Fruit fly (Drosophila melanogaster) whole organism, embryonic: ENCODE results near the gene CG34287.

Experiments
- Abd-B ChIP-seq: fragments of 200-800 bp; sonication (Bioruptor generic); optimal IDR thresholded peaks from 2 replicates; lab custom pipeline; 2018; ENCODE audit warnings: missing biosample characterization, mild to moderate bottlenecking, missing genetic modification characterization, moderate library complexity
- Adf1 ChIP-seq: fragments of 200-800 bp; sonication (Bioruptor generic); IDR thresholded peaks from 2 replicates; pipeline ENCODE4 v1.3.6; 2022; ENCODE audit warnings: missing biosample characterization, missing genetic modification characterization
- Awh ChIP-seq: fragments of 200-800 bp; sonication (Bioruptor generic); IDR thresholded peaks from 2 replicates; pipeline ENCODE4, ENCODE4 v1.3.6; 2022; ENCODE audit warnings: missing biosample characterization, missing genetic modification characterization
- CG12155 ChIP-seq: fragments of 200-800 bp; sonication (Bioruptor generic); optimal IDR thresholded peaks from 3 replicates; lab custom pipeline; 2016; ENCODE audit warnings: missing biosample characterization, missing genetic modification characterization
- CG12391 ChIP-seq: fragments of 200-800 bp; sonication (Bioruptor generic); optimal IDR thresholded peaks from 3 replicates; lab custom pipeline; 2018; ENCODE audit warnings: missing biosample characterization, mild to moderate bottlenecking, missing genetic modification characterization, moderate library complexity
- CG12659 ChIP-seq: fragments of 200-800 bp; sonication (Bioruptor generic); optimal IDR thresholded peaks from 3 replicates; lab custom pipeline; 2017; ENCODE audit warnings: mild to moderate bottlenecking, missing biosample characterization, missing genetic modification reagents, missing genetic modification characterization
- CG12942 ChIP-seq: fragments of 200-800 bp; sonication (Bioruptor generic); optimal IDR thresholded peaks from 3 replicates; lab custom pipeline; 2016; ENCODE audit warnings: missing biosample characterization, missing genetic modification characterization
- CG1602 ChIP-seq: fragments of 200-800 bp; sonication (Bioruptor generic); optimal IDR thresholded peaks from 3 replicates; lab custom pipeline; 2016; ENCODE audit warnings: missing biosample characterization, missing genetic modification characterization
- CG18599 ChIP-seq: fragments of 200-800 bp; sonication (Bioruptor generic); optimal IDR thresholded peaks from 3 replicates; lab custom pipeline; 2017; ENCODE audit warnings: missing biosample characterization, missing genetic modification characterization, mild to moderate bottlenecking, moderate library complexity, missing genetic modification reagents
- CG33213 ChIP-seq: fragments of 200-800 bp; sonication (Bioruptor generic); optimal IDR thresholded peaks from 3 replicates; lab custom pipeline; 2016; ENCODE audit warnings: missing biosample characterization, missing genetic modification characterization
- CG34224 ChIP-seq: fragments of 200-800 bp; sonication (Bioruptor generic); IDR thresholded peaks from 3 replicates; pipeline ENCODE4 v1.3.6; 2022; ENCODE audit warnings: missing biosample characterization, missing genetic modification characterization; ENCODE audit not compliant: partially characterized antibody
- CG43689 ChIP-seq: fragments of 200-800 bp; sonication (Bioruptor generic); IDR thresholded peaks from 2 replicates; pipeline ENCODE4 v1.3.6; 2022; ENCODE audit warnings: missing biosample characterization, missing genetic modification characterization
- CG4424 ChIP-seq: fragments of 200-800 bp; sonication (Bioruptor generic); optimal IDR thresholded peaks from 3 replicates; lab custom pipeline; 2016; ENCODE audit warnings: missing biosample characterization, missing genetic modification characterization
- CG5180 ChIP-seq: fragments of 200-800 bp; sonication (Bioruptor generic); optimal IDR thresholded peaks from 3 replicates; lab custom pipeline; 2017; ENCODE audit warnings: missing biosample characterization, missing genetic modification characterization, mild to moderate bottlenecking, moderate library complexity, missing genetic modification reagents
- CG6765 ChIP-seq: fragments of 200-800 bp; sonication (Bioruptor generic); optimal IDR thresholded peaks from 3 replicates; lab custom pipeline; 2017; ENCODE audit warnings: missing biosample characterization, mild to moderate bottlenecking, missing genetic modification characterization
- CG6813 ChIP-seq: fragments of 200-800 bp; sonication (Bioruptor generic); optimal IDR thresholded peaks from 2 replicates; lab custom pipeline; 2017; ENCODE audit warnings: missing biosample characterization, missing genetic modification characterization, mild to moderate bottlenecking, moderate library complexity, missing genetic modification reagents
- CG8089 ChIP-seq: fragments of 200-800 bp; sonication (Bioruptor generic); optimal IDR thresholded peaks from 3 replicates; lab custom pipeline; 2016; ENCODE audit warnings: missing biosample characterization, missing genetic modification characterization
- CG8765 ChIP-seq: fragments of 200-800 bp; sonication (Bioruptor generic); IDR thresholded peaks from 2 replicates; pipeline ENCODE4 v1.3.6; 2022; ENCODE audit warnings: missing biosample characterization, missing genetic modification characterization
- CG9437 ChIP-seq: fragments of 200-800 bp; sonication (Bioruptor generic); optimal IDR thresholded peaks from 2 replicates; lab custom pipeline; 2018; ENCODE audit warnings: missing biosample characterization, mild to moderate bottlenecking, missing genetic modification characterization
- Dbx ChIP-seq: fragments of 200-800 bp; sonication (Bioruptor generic); IDR thresholded peaks from 3 replicates; pipeline ENCODE4 v1.3.6; 2022; ENCODE audit warnings: missing biosample characterization, missing genetic modification characterization
- Dll ChIP-seq: fragments of 200-800 bp; sonication (Bioruptor generic); IDR thresholded peaks from 4 replicates; pipeline ENCODE4 v1.3.6; 2022; ENCODE audit warnings: missing biosample characterization, missing genetic modification characterization; ENCODE audit not compliant: partially characterized antibody
- Dref ChIP-seq: fragments of 200-800 bp; sonication (Bioruptor generic); IDR thresholded peaks from 2 replicates; pipeline ENCODE4 v1.3.6; 2022; ENCODE audit warnings: missing biosample characterization, missing genetic modification characterization
- Eip74EF ChIP-seq, 2 experiments: fragments of 200-800 bp in 1 of 2; fragments of >200 bp in 1 of 2; sonication (Bioruptor generic) in 1 of 2; optimal IDR thresholded peaks; 2 replicates each; lab custom pipeline; 2017 to 2019; ENCODE audit warnings: missing biosample characterization in 2 of 2, missing genetic modification characterization in 2 of 2, mild to moderate bottlenecking in 1 of 2, moderate library complexity in 1 of 2
- Ets65A ChIP-seq: fragments of 200-800 bp; sonication (Bioruptor generic); peaks from one replicate; lab custom pipeline; 2016; ENCODE audit warnings: missing biosample characterization, missing genetic modification characterization
- HHEX ChIP-seq: fragments of 200-800 bp; sonication (Bioruptor generic); optimal IDR thresholded peaks from 3 replicates; lab custom pipeline; 2017; ENCODE audit warnings: missing biosample characterization, mild to moderate bottlenecking, missing genetic modification characterization, missing genetic modification reagents
- HLHmδ ChIP-seq: fragments of 200-800 bp; sonication (Bioruptor generic); optimal IDR thresholded peaks from 2 replicates; lab custom pipeline; 2018; ENCODE audit warnings: missing biosample characterization, mild to moderate bottlenecking, missing genetic modification characterization, moderate library complexity
- HmgZ ChIP-seq: fragments of 200-800 bp; sonication (Bioruptor generic); optimal IDR thresholded peaks from 2 replicates; lab custom pipeline; 2018; ENCODE audit warnings: missing biosample characterization, mild to moderate bottlenecking, missing genetic modification characterization
- Hsf ChIP-seq: fragments of 200-800 bp; sonication (Bioruptor generic); optimal IDR thresholded peaks from 3 replicates; lab custom pipeline; 2016; ENCODE audit warnings: missing biosample characterization, missing genetic modification characterization
- Lhr ChIP-seq: fragments of 200-800 bp; sonication (Bioruptor generic); optimal IDR thresholded peaks from 3 replicates; lab custom pipeline; 2017; ENCODE audit warnings: mild to moderate bottlenecking, missing biosample characterization, missing genetic modification reagents, missing genetic modification characterization
- Mad ChIP-seq: fragments of 200-800 bp; sonication (Bioruptor generic); optimal IDR thresholded peaks from 2 replicates; lab custom pipeline; 2016; ENCODE audit warnings: missing biosample characterization, missing genetic modification characterization
- PHDP ChIP-seq: fragments of 200-800 bp; sonication (Bioruptor generic); optimal IDR thresholded peaks from 3 replicates; lab custom pipeline; 2018; ENCODE audit warnings: missing biosample characterization, mild to moderate bottlenecking, missing genetic modification characterization, moderate library complexity
- Sry-δ ChIP-seq: fragments of 200-800 bp; sonication (Bioruptor generic); optimal IDR thresholded peaks from 2 replicates; lab custom pipeline; 2016; ENCODE audit warnings: missing biosample characterization, missing genetic modification characterization
- abd-A ChIP-seq: fragments of 200-800 bp; sonication (Bioruptor generic); optimal IDR thresholded peaks from 3 replicates; lab custom pipeline; 2019; ENCODE audit warnings: missing biosample characterization, mild to moderate bottlenecking, missing genetic modification characterization, moderate library complexity
- bsh ChIP-seq, 2 experiments: fragments of 200-800 bp; sonication (Bioruptor generic); optimal IDR thresholded peaks; 2 replicates each; lab custom pipeline; 2017 to 2018; ENCODE audit warnings: mild to moderate bottlenecking in 2 of 2, missing biosample characterization in 2 of 2, missing genetic modification characterization in 2 of 2, moderate library complexity in 1 of 2
- corto ChIP-seq: fragments of 200-800 bp; sonication (Bioruptor generic); optimal IDR thresholded peaks from 2 replicates; lab custom pipeline; 2016; ENCODE audit warnings: missing biosample characterization, mild to moderate bottlenecking, missing genetic modification characterization, moderate library complexity
- croc ChIP-seq: fragments of 200-800 bp; sonication (Bioruptor generic); conservative IDR thresholded peaks from 3 replicates; pipeline ENCODE4 v1.3.6; 2022; ENCODE audit warnings: missing biosample characterization, missing genetic modification characterization
- crp ChIP-seq, 2 experiments: fragments of 200-800 bp; sonication (Bioruptor generic); optimal IDR thresholded peaks; 2 replicates in 1 of 2; 3 replicates in 1 of 2; lab custom pipeline; 2017; ENCODE audit warnings: missing biosample characterization in 2 of 2, missing genetic modification characterization in 2 of 2, mild to moderate bottlenecking in 1 of 2, moderate library complexity in 1 of 2
- eve ChIP-seq, 2 experiments: fragments of >200 bp; optimal IDR thresholded peaks; 2 replicates each; lab custom pipeline; 2017; ENCODE audit warnings: missing biosample characterization in 2 of 2, missing genetic modification characterization in 2 of 2
- jing ChIP-seq: fragments of 200-800 bp; sonication (Bioruptor generic); optimal IDR thresholded peaks from 2 replicates; lab custom pipeline; 2018; ENCODE audit warnings: missing biosample characterization, mild to moderate bottlenecking, missing genetic modification characterization
- kah ChIP-seq: fragments of 200-800 bp; sonication (Bioruptor generic); optimal IDR thresholded peaks from 2 replicates; lab custom pipeline; 2018; ENCODE audit warnings: missing biosample characterization, mild to moderate bottlenecking, missing genetic modification characterization
- lmd ChIP-seq: fragments of 200-800 bp; sonication (Bioruptor generic); IDR thresholded peaks from 2 replicates; pipeline ENCODE4 v1.3.6; 2022; ENCODE audit warnings: missing biosample characterization, missing genetic modification characterization
- lov ChIP-seq, 2 experiments: fragments of 200-800 bp in 1 of 2; fragments of >200 bp in 1 of 2; sonication (Bioruptor generic) in 1 of 2; IDR thresholded peaks in 1 of 2; optimal IDR thresholded peaks in 1 of 2; 2 replicates in 1 of 2; 3 replicates in 1 of 2; pipeline versions ENCODE4 v1.3.6 to Lab custom; 2017 to 2022; ENCODE audit warnings: missing biosample characterization in 1 of 2, missing genetic modification characterization in 1 of 2
- org-1 ChIP-seq: fragments of 200-800 bp; sonication (Bioruptor generic); optimal IDR thresholded peaks from 2 replicates; lab custom pipeline; 2017; ENCODE audit warnings: missing biosample characterization, missing genetic modification characterization
- peb ChIP-seq: fragments of 200-800 bp; sonication (Bioruptor generic); IDR thresholded peaks from 2 replicates; pipeline ENCODE4 v1.3.6; 2022; ENCODE audit warnings: missing biosample characterization, missing genetic modification characterization
- tgo ChIP-seq: fragments of 200-800 bp; sonication (Bioruptor generic); IDR thresholded peaks from 3 replicates; pipeline ENCODE4 v1.3.6; 2022; ENCODE audit warnings: missing biosample characterization, missing genetic modification characterization
- tup ChIP-seq: fragments of 200-800 bp; sonication (Bioruptor generic); optimal IDR thresholded peaks from 2 replicates; lab custom pipeline; 2016; ENCODE audit warnings: missing biosample characterization, mild to moderate bottlenecking, missing genetic modification characterization, moderate library complexity
- unpg ChIP-seq: fragments of 200-800 bp; sonication (Bioruptor generic); optimal IDR thresholded peaks from 3 replicates; lab custom pipeline; 2018; ENCODE audit warnings: missing biosample characterization, mild to moderate bottlenecking, missing genetic modification characterization, moderate library complexity
- vfl ChIP-seq: fragments of 200-800 bp; sonication (Bioruptor generic); optimal IDR thresholded peaks from 2 replicates; lab custom pipeline; 2016; ENCODE audit warnings: missing biosample characterization, missing genetic modification characterization

Gene CG34287

dm6 chr3R:5862032-5862641 lies 9.0 kb downstream of the CG34287 start, which contains the start of gene CG2017 (continued):
- TF ChIP-seq CG9437: no peak
- TF ChIP-seq kah: no peak
- no peak for TF ChIP-seq tup
- TF ChIP-seq CG12391: peak; percentile 24
- TF ChIP-seq HmgZ (tag; lab: Kevin White, UChicago): peak; percentile 75
- no peak for TF ChIP-seq eve (GFP tag; optimal IDR thresholded peaks at IDR 0.05; lab: Kevin White, UChicago)
- peak; percentile 68 for TF ChIP-seq CG33213
- peak; percentile 57 for TF ChIP-seq Mad
- TF ChIP-seq Eip74EF (GFP tag; optimal IDR thresholded peaks at IDR 0.05; lab: Kevin White, UChicago): no peak
- peak; percentile 97 for TF ChIP-seq Ets65A (GFP tag; lab: Kevin White, UChicago)
- peak; percentile 75 for TF ChIP-seq Dbx (GFP tag; lab: Robert Waterston, UW)
- no peak for TF ChIP-seq bsh (GFP tag; optimal IDR thresholded peaks at IDR 0.05; lab: Kevin White, UChicago)
- TF ChIP-seq Hsf (GFP tag; lab: Kevin White, UChicago): peak; percentile 37
- TF ChIP-seq CG18599 (GFP tag; lab: Kevin White, UChicago): peak; percentile 52
- peak; percentile 35; the same call in 1 of the 2 replicates for TF ChIP-seq lmd (GFP tag; lab: Robert Waterston, UW)
- TF ChIP-seq unpg (GFP tag; lab: Kevin White, UChicago): no peak
- peak; percentile 82 for TF ChIP-seq Lhr (GFP tag; lab: Kevin White, UChicago)
- TF ChIP-seq CG5180 (GFP tag; lab: Kevin White, UChicago): no peak
- TF ChIP-seq CG12659 (GFP tag; lab: Kevin White, UChicago): peak; percentile 46
- TF ChIP-seq lov (optimal IDR thresholded peaks at IDR 0.05; lab: Kevin White, UChicago): no peak
- peak; percentile 6; the same call in 1 of the 3 replicates for TF ChIP-seq lov (GFP tag; IDR thresholded peaks at IDR 0.05; lab: Robert Waterston, UW)
- no peak for TF ChIP-seq jing (GFP tag; lab: Kevin White, UChicago)
- no peak for TF ChIP-seq corto (GFP tag; lab: Kevin White, UChicago)
- no peak for TF ChIP-seq CG6765 (GFP tag; lab: Kevin White, UChicago)
- TF ChIP-seq Awh (GFP tag; lab: Robert Waterston, UW): no peak
- no peak for TF ChIP-seq CG43689 (GFP tag; lab: Robert Waterston, UW)
- TF ChIP-seq CG12155 (GFP tag; lab: Kevin White, UChicago): peak; percentile 51
- TF ChIP-seq Abd-B (GFP tag; lab: Kevin White, UChicago): peak; percentile 55
- no peak for TF ChIP-seq peb (GFP tag; lab: Robert Waterston, UW)
- peak; percentile 75 for TF ChIP-seq vfl (GFP tag; lab: Kevin White, UChicago)
- TF ChIP-seq tgo (GFP tag; lab: Robert Waterston, UW): 0 out of 3 replicates have a peak, but pooled peaks have one; percentile 33
- TF ChIP-seq PHDP (tag; lab: Kevin White, UChicago): peak; percentile 30
- peak; percentile 46 for TF ChIP-seq Dref (GFP tag; lab: Robert Waterston, UW)
- no peak for TF ChIP-seq HLHmδ (GFP tag; lab: Kevin White, UChicago)
- peak; percentile 38; the same call in 2 of the 4 replicates for TF ChIP-seq Dll (GFP tag; lab: Robert Waterston, UW)
- TF ChIP-seq CG12942: peak; percentile 30
- no peak for TF ChIP-seq Adf1 (GFP tag; lab: Robert Waterston, UW)
- TF ChIP-seq CG4424: peak; percentile 38
- no peak; the same call in 2 of the 3 replicates for TF ChIP-seq croc (GFP tag; lab: Robert Waterston, UW)
- TF ChIP-seq CG8765: no peak
- TF ChIP-seq crp (GFP tag; optimal IDR thresholded peaks at IDR 0.05; lab: Kevin White, UChicago): peak; percentile 76 to 98
- TF ChIP-seq org-1 (GFP tag; lab: Kevin White, UChicago): no peak
- TF ChIP-seq CG8089 (GFP tag; lab: Kevin White, UChicago): peak; percentile 22
- TF ChIP-seq CG1602 (GFP tag; lab: Kevin White, UChicago): peak; percentile 27
- no peak for TF ChIP-seq CG34224 (GFP tag; lab: Robert Waterston, UW)
- peak; percentile 49 for TF ChIP-seq abd-A (tag; lab: Kevin White, UChicago)
- no peak for TF ChIP-seq CG6813 (GFP tag; lab: Kevin White, UChicago)
- peak; percentile 54 for TF ChIP-seq Sry-δ
- peak; percentile 55 for TF ChIP-seq HHEX (GFP tag; lab: Kevin White, UChicago)
